Worm (Caenorhabditis elegans) whole organism, L4 larva: ENCODE measurements around the gene fbxa-45.

Experiments
- F10B5.3 ChIP-seq: sonication (generic microtip); optimal IDR thresholded peaks from 2 replicates; lab custom pipeline; 2016; ENCODE audit warnings: mild to moderate bottlenecking, missing genetic modification characterization, missing compliant biosample characterization
- F49E8.2 ChIP-seq: sonication (generic microtip); optimal IDR thresholded peaks from 2 replicates; lab custom pipeline; 2016; ENCODE audit warnings: missing compliant biosample characterization, mild to moderate bottlenecking, missing genetic modification characterization, borderline replicate concordance
- Y105C5A.15 ChIP-seq: fragments of 200-800 bp; sonication (Bioruptor generic); IDR thresholded peaks from 2 replicates; pipeline ENCODE4 v1.3.6; 2022; ENCODE audit warnings: missing genetic modification characterization, missing compliant biosample characterization
- Y48G9A.11 ChIP-seq: fragments of 200-800 bp; sonication (Bioruptor generic); IDR thresholded peaks from 2 replicates; pipeline ENCODE4 v1.3.6; 2022; ENCODE audit warnings: missing genetic modification reagents, missing genetic modification characterization, missing compliant biosample characterization
- Y75B8A.6 ChIP-seq: fragments of 200-800 bp; sonication (Bioruptor generic); IDR thresholded peaks from 2 replicates; pipeline ENCODE4 v1.3.6; 2022; ENCODE audit warnings: missing genetic modification reagents, missing genetic modification characterization, missing compliant biosample characterization
- aha-1 ChIP-seq: fragments of 150-350 bp; peaks from one replicate; lab custom pipeline; 2014; ENCODE audit warnings: missing biosample characterization, missing genetic modification characterization
- ama-1 ChIP-seq: fragments of 150-350 bp; optimal IDR thresholded peaks from 2 replicates; lab custom pipeline; 2014; ENCODE audit warnings: inconsistent platforms, mixed read lengths
- ceh-62 ChIP-seq: sonication (generic microtip); optimal IDR thresholded peaks from 2 replicates; lab custom pipeline; 2017; ENCODE audit warnings: missing biosample characterization, missing genetic modification characterization
- daf-12 ChIP-seq: fragments of 150-350 bp; optimal IDR thresholded peaks from 2 replicates; lab custom pipeline; 2014; ENCODE audit warnings: missing biosample characterization, missing genetic modification reagents, missing genetic modification characterization
- daf-19 ChIP-seq: fragments of 200-800 bp; sonication (Bioruptor generic); conservative IDR thresholded peaks from 2 replicates; pipeline ENCODE4 v1.3.6; 2022; ENCODE audit warnings: missing genetic modification characterization, missing compliant biosample characterization
- dmd-6 ChIP-seq: fragments of 200-800 bp; sonication (Bioruptor generic); IDR thresholded peaks from 2 replicates; pipeline ENCODE4 v1.3.6; 2022; ENCODE audit warnings: missing genetic modification reagents, missing genetic modification characterization, missing compliant biosample characterization
- egl-43 ChIP-seq: fragments of 200-800 bp; sonication (Bioruptor generic); IDR thresholded peaks from 2 replicates; pipeline ENCODE4 v1.3.6; 2022; ENCODE audit warnings: missing genetic modification reagents, missing genetic modification characterization, missing compliant biosample characterization
- fos-1 ChIP-seq: fragments of 150-350 bp; optimal IDR thresholded peaks from 2 replicates; lab custom pipeline; 2014; ENCODE audit warnings: missing biosample characterization, missing genetic modification characterization
- hlh-11 ChIP-seq: fragments of 200-800 bp; sonication (Bioruptor generic); optimal IDR thresholded peaks from 2 replicates; lab custom pipeline; 2018; ENCODE audit warnings: mild to moderate bottlenecking, missing genetic modification characterization, missing compliant biosample characterization
- jun-1 ChIP-seq: fragments of 150-350 bp; optimal IDR thresholded peaks from 2 replicates; lab custom pipeline; 2014; ENCODE audit warnings: missing biosample characterization, missing genetic modification reagents, missing genetic modification characterization
- lin-13 ChIP-seq: fragments of 150-350 bp; optimal IDR thresholded peaks from 2 replicates; lab custom pipeline; 2014; ENCODE audit warnings: missing biosample characterization, missing genetic modification reagents, missing genetic modification characterization
- lin-15B ChIP-seq: fragments of 150-350 bp; sonication (generic microtip); optimal IDR thresholded peaks from 3 replicates; lab custom pipeline; 2014; ENCODE audit warnings: missing biosample characterization, missing genetic modification characterization
- lin-29 ChIP-seq: fragments of 200-800 bp; sonication (Bioruptor generic); IDR thresholded peaks from 2 replicates; pipeline ENCODE4 v1.3.6; 2022; ENCODE audit warnings: missing genetic modification reagents, missing genetic modification characterization, missing compliant biosample characterization
- lin-38 ChIP-seq: fragments of 200-800 bp; sonication (Bioruptor generic); IDR thresholded peaks from 2 replicates; pipeline ENCODE4 v1.3.6; 2022; ENCODE audit warnings: missing genetic modification reagents, missing genetic modification characterization, missing compliant biosample characterization
- mdl-1 ChIP-seq, 2 experiments: fragments of 150-350 bp in 1 of 2; sonication (generic microtip) in 1 of 2; optimal IDR thresholded peaks; 2 replicates each; lab custom pipeline; 2014 to 2017; ENCODE audit warnings: missing biosample characterization in 2 of 2, missing genetic modification characterization in 2 of 2
- nhr-28 ChIP-seq: fragments of 150-350 bp; optimal IDR thresholded peaks from 2 replicates; lab custom pipeline; 2014; ENCODE audit warnings: missing biosample characterization, missing genetic modification characterization
- nhr-41 ChIP-seq: fragments of 200-800 bp; sonication (Bioruptor generic); IDR thresholded peaks from 2 replicates; pipeline ENCODE4 v1.3.6; 2022; ENCODE audit warnings: missing genetic modification reagents, missing genetic modification characterization, missing compliant biosample characterization
- pqm-1 ChIP-seq: sonication (generic microtip); optimal IDR thresholded peaks from 2 replicates; lab custom pipeline; 2017; ENCODE audit warnings: missing biosample characterization, missing genetic modification characterization
- rbr-2 ChIP-seq: sonication (generic microtip); optimal IDR thresholded peaks from 2 replicates; lab custom pipeline; 2016; ENCODE audit warnings: missing genotype, missing genetic modification characterization, missing compliant biosample characterization
- spr-3 ChIP-seq: fragments of 200-800 bp; sonication (Bioruptor generic); optimal IDR thresholded peaks from 2 replicates; lab custom pipeline; 2018; ENCODE audit warnings: mild to moderate bottlenecking, missing genetic modification characterization, missing compliant biosample characterization
- tra-1 ChIP-seq: fragments of 200-800 bp; sonication (Bioruptor generic); IDR thresholded peaks from 2 replicates; pipeline ENCODE4 v1.3.6; 2022; ENCODE audit warnings: missing genetic modification reagents, missing genetic modification characterization, missing compliant biosample characterization
- unc-62 ChIP-seq, 3 experiments: fragments of 150-350 bp in 1 of 3; sonication (generic microtip); optimal IDR thresholded peaks in 2 of 3; peaks in 1 of 3; 1 replicate in 1 of 3; 2 replicates in 2 of 3; lab custom pipeline; 2014 to 2017; ENCODE audit warnings: missing biosample characterization in 3 of 3, missing genetic modification characterization in 3 of 3, missing genetic modification reagents in 3 of 3, missing genotype in 1 of 3
- ztf-11 ChIP-seq: fragments of 150-350 bp; optimal IDR thresholded peaks from 2 replicates; lab custom pipeline; 2014; ENCODE audit warnings: missing biosample characterization, missing genetic modification characterization

Gene fbxa-45

DNA sequence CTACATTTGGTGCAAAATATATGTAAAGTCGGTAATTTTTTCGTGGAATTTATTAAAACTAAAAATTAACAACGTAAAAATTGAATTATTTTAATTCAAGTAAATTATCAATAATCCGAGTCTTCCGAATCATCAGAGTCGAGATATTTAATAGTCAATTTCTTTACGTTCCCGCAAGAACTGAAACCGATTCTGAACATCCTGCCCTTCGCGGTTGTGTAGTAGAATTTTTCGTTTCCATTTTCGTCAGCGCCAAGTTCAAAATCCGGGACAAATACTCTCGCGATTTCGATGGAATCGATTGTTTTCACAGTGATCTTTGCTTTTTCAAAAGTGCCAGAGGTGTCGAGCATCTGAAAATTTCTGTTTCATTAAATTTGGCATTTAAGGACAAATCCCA is 20.4 kb upstream of the fbxa-45 start:
- TF ChIP-seq hlh-11 (tag; lab: Kevin White, UChicago) (no peak), F49E8.2 (tag; lab: Kevin White, UChicago) (peak; percentile 68), lin-29 (GFP tag; lab: Robert Waterston, UW) (no peak), lin-13 (no peak), jun-1 (no peak), lin-38 (GFP tag; lab: Robert Waterston, UW) (peak; percentile 63), rbr-2 (tag; lab: Kevin White, UChicago) (no peak), egl-43 (GFP tag; lab: Robert Waterston, UW) (no peak), lin-15B (tag; lab: Kevin White, UChicago) (no peak)

- TF ChIP-seq aha-1 (tag; lab: Kevin White, UChicago) = peak; percentile 18
- TF ChIP-seq mdl-1 (tag; optimal IDR thresholded peaks at IDR 0.05; lab: Kevin White, UChicago) = no peak
These were observed 19.1 kb upstream of the fbxa-45 start, which contains the start of the genes fbxa-206 and Y102A5C.2 for ce11 chrV:16918378-16918777. Gene fbxa-206, minus strand, starts transcription at chrV:16918478. Gene Y102A5C.2, plus strand, starts transcription at chrV:16918731.

DNA sequence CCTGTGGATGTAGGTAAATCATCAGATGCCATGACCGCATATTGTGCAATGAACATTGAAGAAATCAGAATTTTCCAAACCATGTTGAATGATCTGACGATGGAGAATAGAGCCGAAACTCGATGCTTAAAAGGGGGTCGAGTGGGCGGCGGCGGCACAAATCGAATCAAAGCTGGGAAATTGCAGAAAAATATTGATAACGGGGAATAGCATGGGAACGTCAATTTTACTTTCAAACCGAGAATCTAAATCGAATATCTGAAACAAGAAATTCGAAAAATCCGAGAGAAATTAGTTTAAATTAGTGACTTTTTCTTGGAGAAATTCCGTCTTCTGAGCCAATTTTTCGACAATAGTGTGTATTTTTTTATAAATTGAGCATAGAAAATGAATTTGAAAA is 16.8 kb upstream of the fbxa-45 start, which contains the start of gene F09C6.10:
Gene F09C6.10 (minus strand): TSS at position 101 of the 400 bp plus-strand sequence.
- no peak for TF ChIP-seq fos-1 (tag; lab: Kevin White, UChicago)
- TF ChIP-seq dmd-6 (GFP tag; lab: Robert Waterston, UW) = no peak
- TF ChIP-seq daf-12 (tag; lab: Kevin White, UChicago) = no peak
- no peak for TF ChIP-seq pqm-1 (tag; lab: Kevin White, UChicago)
- no peak for TF ChIP-seq ceh-62
- no peak for TF ChIP-seq daf-19 (GFP tag; lab: Robert Waterston, UW)
- TF ChIP-seq spr-3 = no peak
- TF ChIP-seq ztf-11 (tag; lab: Kevin White, UChicago) = no peak
- no peak for TF ChIP-seq nhr-41 (GFP tag; lab: Robert Waterston, UW)
- TF ChIP-seq ama-1 (lab: Kevin White, UChicago) = no peak
- no peak for TF ChIP-seq Y105C5A.15 (GFP tag; lab: Robert Waterston, UW)
- TF ChIP-seq, all 104 proteins: peak for 0

- TF ChIP-seq F10B5.3 (tag; lab: Kevin White, UChicago) = no peak
These were observed 12.7 kb upstream of the fbxa-45 start, which contains the start of gene nhr-116 for ce11 chrV:16911934-16912333. Gene nhr-116, plus strand, starts transcription at chrV:16912234.

DNA sequence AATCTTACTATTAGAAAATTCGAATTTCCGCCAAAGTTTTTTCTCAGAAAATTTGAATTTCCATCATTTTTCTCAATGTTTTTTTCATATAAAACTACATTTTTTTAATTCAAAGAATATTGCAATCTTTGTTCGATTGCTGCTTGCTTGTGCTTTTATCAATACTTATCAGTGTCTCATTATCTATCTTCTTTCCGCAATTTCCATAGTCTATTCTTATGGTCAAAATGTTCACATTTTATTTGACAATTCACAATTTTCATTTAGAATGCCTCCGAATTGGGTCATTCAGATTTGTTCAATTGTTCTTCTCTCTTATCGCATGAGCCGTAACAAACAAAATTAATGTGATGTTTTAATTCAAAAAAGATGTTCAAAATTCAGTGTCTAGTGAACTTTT is 12.0 kb upstream of the fbxa-45 start:
- TF ChIP-seq nhr-28 (tag; lab: Kevin White, UChicago) (peak; percentile 49), fos-1 (tag; lab: Kevin White, UChicago) (no peak), pqm-1 (tag; lab: Kevin White, UChicago) (peak; percentile 69), dmd-6 (GFP tag; lab: Robert Waterston, UW) (peak; percentile 54; the same call in 1 of the 2 replicates)

DNA sequence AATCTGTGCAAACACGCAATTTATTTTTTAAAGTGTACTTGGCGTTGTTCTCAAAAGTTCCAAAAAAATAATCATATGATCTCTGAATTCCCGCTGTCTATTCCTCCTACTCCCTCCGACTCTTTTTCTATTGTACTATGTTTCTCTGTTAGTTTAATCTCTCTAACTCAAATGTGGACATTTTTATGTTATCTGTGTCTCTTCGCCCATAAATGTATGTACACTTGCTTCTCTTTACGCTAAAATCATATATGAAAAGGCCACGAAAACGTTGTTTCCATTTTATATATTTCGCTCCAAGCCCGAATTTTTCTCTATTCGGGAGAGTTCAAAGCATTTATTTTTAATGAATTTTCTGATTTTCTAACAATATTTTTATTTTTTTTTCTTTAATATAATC is 11.6 kb upstream of the fbxa-45 start:
- TF ChIP-seq dmd-6 (GFP tag; lab: Robert Waterston, UW) (0 out of 2 replicates have a peak, but pooled peaks have one; percentile 20), Y48G9A.11 (no peak), tra-1 (GFP tag; lab: Robert Waterston, UW) (no peak), rbr-2 (tag; lab: Kevin White, UChicago) (no peak), unc-62 (GFP tag; optimal IDR thresholded peaks at IDR 0.05 in 1 of 2; lab: Kevin White, UChicago) (no peak), unc-62 (tag; optimal IDR thresholded peaks at IDR 0.05; lab: Kevin White, UChicago) (no peak)

- peak in 1 of 2 experiments; percentile 6 for TF ChIP-seq unc-62 (GFP tag; optimal IDR thresholded peaks at IDR 0.05 in 1 of 2; lab: Kevin White, UChicago)
- TF ChIP-seq unc-62 (tag; optimal IDR thresholded peaks at IDR 0.05; lab: Kevin White, UChicago) = no peak
- no peak for TF ChIP-seq Y75B8A.6 (GFP tag; lab: Robert Waterston, UW)
These were observed 10.6 kb upstream of the fbxa-45 start, which contains the start of gene F09C6.16 for ce11 chrV:16909871-16910270. Gene F09C6.16, minus strand, starts transcription at chrV:16909971.
